Fruit fly (Drosophila melanogaster) whole organism, embryonic: ENCODE data around the gene Etfb.

Source experiments
- CG10147 ChIP-seq: fragments of 200-800 bp; sonication (Bioruptor generic); optimal IDR thresholded peaks from 2 replicates; lab custom pipeline; 2019; ENCODE audit warnings: missing biosample characterization, mild to moderate bottlenecking, missing genetic modification characterization, moderate library complexity
- CG10565 ChIP-seq: fragments of 200-800 bp; sonication (Bioruptor generic); optimal IDR thresholded peaks from 3 replicates; lab custom pipeline; 2016; ENCODE audit warnings: missing biosample characterization, mild to moderate bottlenecking, missing genetic modification characterization
- CG10979 ChIP-seq: fragments of 200-800 bp; sonication (Bioruptor generic); optimal IDR thresholded peaks from 2 replicates; lab custom pipeline; 2018; ENCODE audit warnings: missing biosample characterization, mild to moderate bottlenecking, missing genetic modification characterization, moderate library complexity
- CG11398 ChIP-seq: fragments of 200-800 bp; sonication (Bioruptor generic); optimal IDR thresholded peaks from 2 replicates; lab custom pipeline; 2016; ENCODE audit warnings: missing biosample characterization, missing genetic modification characterization
- CG11504 ChIP-seq: fragments of 200-800 bp; sonication (Bioruptor generic); optimal IDR thresholded peaks from 3 replicates; lab custom pipeline; 2019; ENCODE audit warnings: missing biosample characterization, mild to moderate bottlenecking, missing genetic modification characterization, moderate library complexity
- CG12071 ChIP-seq: fragments of 200-800 bp; sonication (Bioruptor generic); optimal IDR thresholded peaks from 3 replicates; lab custom pipeline; 2018; ENCODE audit warnings: missing biosample characterization, mild to moderate bottlenecking, missing genetic modification characterization
- CG12744 ChIP-seq: fragments of 200-800 bp; sonication (Bioruptor generic); optimal IDR thresholded peaks from 2 replicates; lab custom pipeline; 2016; ENCODE audit warnings: missing biosample characterization, missing genetic modification characterization
- CG13624 ChIP-seq: fragments of 200-800 bp; sonication (Bioruptor generic); optimal IDR thresholded peaks from 2 replicates; lab custom pipeline; 2016; ENCODE audit warnings: missing biosample characterization, missing genetic modification characterization
- CG14860 ChIP-seq: fragments of 200-800 bp; sonication (Bioruptor generic); IDR thresholded peaks from 3 replicates; pipeline ENCODE4 v1.3.6; 2022; ENCODE audit warnings: missing biosample characterization, missing genetic modification characterization; ENCODE audit not compliant: partially characterized antibody
- CG15514 ChIP-seq: fragments of 200-800 bp; sonication (Bioruptor generic); optimal IDR thresholded peaks from 3 replicates; lab custom pipeline; 2017; ENCODE audit warnings: missing biosample characterization, missing genetic modification characterization, mild to moderate bottlenecking, moderate library complexity, missing genetic modification reagents
- CG16813 ChIP-seq: fragments of 200-800 bp; sonication (Bioruptor generic); IDR thresholded peaks from 3 replicates; pipeline ENCODE4 v1.3.6; 2022; ENCODE audit warnings: missing biosample characterization, missing genetic modification characterization; ENCODE audit not compliant: partially characterized antibody
- CG1792 ChIP-seq: fragments of 200-800 bp; sonication (Bioruptor generic); optimal IDR thresholded peaks from 2 replicates; lab custom pipeline; 2016; ENCODE audit warnings: missing biosample characterization, missing genetic modification characterization
- CG18262 ChIP-seq: fragments of 200-800 bp; optimal IDR thresholded peaks from 3 replicates; lab custom pipeline; 2019; ENCODE audit warnings: missing biosample characterization, mild to moderate bottlenecking, missing genetic modification characterization, moderate library complexity
- CG2116 ChIP-seq: fragments of 200-800 bp; sonication (Bioruptor generic); optimal IDR thresholded peaks from 3 replicates; lab custom pipeline; 2018; ENCODE audit warnings: missing biosample characterization, mild to moderate bottlenecking, missing genetic modification characterization
- CG2199 ChIP-seq: fragments of 200-800 bp; sonication (Bioruptor generic); IDR thresholded peaks from 3 replicates; pipeline ENCODE4 v1.3.6; 2022; ENCODE audit warnings: missing biosample characterization, missing genetic modification characterization
- CG30403 ChIP-seq: fragments of 200-800 bp; sonication (Bioruptor generic); optimal IDR thresholded peaks from 3 replicates; lab custom pipeline; 2016; ENCODE audit warnings: missing biosample characterization, missing genetic modification characterization
- CG33557 ChIP-seq: fragments of 200-800 bp; sonication (Bioruptor generic); optimal IDR thresholded peaks from 2 replicates; lab custom pipeline; 2019; ENCODE audit warnings: missing biosample characterization, mild to moderate bottlenecking, missing genetic modification characterization, moderate library complexity
- CG5953 ChIP-seq: fragments of 200-800 bp; sonication (Bioruptor generic); IDR thresholded peaks from 2 replicates; pipeline ENCODE4 v1.3.6; 2022; ENCODE audit warnings: missing biosample characterization, missing genetic modification characterization
- CrebB ChIP-seq: fragments of 200-800 bp; sonication (Bioruptor generic); optimal IDR thresholded peaks from 3 replicates; lab custom pipeline; 2018; ENCODE audit warnings: missing biosample characterization, mild to moderate bottlenecking, missing genetic modification characterization
- GATAe ChIP-seq: fragments of 200-800 bp; sonication (Bioruptor generic); conservative IDR thresholded peaks from 2 replicates; pipeline ENCODE4 v1.3.6; 2022; ENCODE audit warnings: missing biosample characterization, missing genetic modification characterization
- HmgZ ChIP-seq: fragments of 200-800 bp; sonication (Bioruptor generic); optimal IDR thresholded peaks from 2 replicates; lab custom pipeline; 2018; ENCODE audit warnings: missing biosample characterization, mild to moderate bottlenecking, missing genetic modification characterization
- MTF-1 ChIP-seq: fragments of 200-800 bp; sonication (Bioruptor generic); optimal IDR thresholded peaks from 2 replicates; lab custom pipeline; 2018; ENCODE audit warnings: missing biosample characterization, mild to moderate bottlenecking, missing genetic modification characterization, borderline replicate concordance
- NC2α ChIP-seq: fragments of 200-800 bp; sonication (Bioruptor generic); optimal IDR thresholded peaks from 2 replicates; lab custom pipeline; 2016; ENCODE audit warnings: missing biosample characterization, missing genetic modification characterization
- Neu2 ChIP-seq: fragments of 200-800 bp; sonication (Bioruptor generic); optimal IDR thresholded peaks from 3 replicates; lab custom pipeline; 2016; ENCODE audit warnings: missing biosample characterization, missing genetic modification characterization, borderline replicate concordance
- PHDP ChIP-seq: fragments of 200-800 bp; sonication (Bioruptor generic); optimal IDR thresholded peaks from 3 replicates; lab custom pipeline; 2018; ENCODE audit warnings: missing biosample characterization, mild to moderate bottlenecking, missing genetic modification characterization, moderate library complexity
- Side ChIP-seq: fragments of 200-800 bp; sonication (Bioruptor generic); optimal IDR thresholded peaks from 2 replicates; lab custom pipeline; 2016; ENCODE audit warnings: missing biosample characterization, missing genetic modification characterization
- Stat92E ChIP-seq, 3 experiments: fragments of >200 bp in 2 of 3; fragments of 200-800 bp in 1 of 3; sonication (Bioruptor generic) in 1 of 3; optimal IDR thresholded peaks; 2 replicates each; lab custom pipeline; 2017 to 2019; ENCODE audit warnings: missing biosample characterization in 3 of 3, missing genetic modification characterization in 3 of 3, mild to moderate bottlenecking in 1 of 3, moderate library complexity in 1 of 3
- amos ChIP-seq: fragments of 200-800 bp; sonication (Bioruptor generic); IDR thresholded peaks from 2 replicates; pipeline ENCODE4 v1.3.6; 2022; ENCODE audit warnings: missing biosample characterization, missing genetic modification characterization; ENCODE audit not compliant: partially characterized antibody
- ase ChIP-seq: fragments of 200-800 bp; sonication (Bioruptor generic); IDR thresholded peaks from 3 replicates; pipeline ENCODE4 v1.3.6; 2022; ENCODE audit warnings: missing biosample characterization, missing genetic modification characterization
- ato ChIP-seq: fragments of 200-800 bp; sonication (Bioruptor generic); IDR thresholded peaks from 2 replicates; pipeline ENCODE4 v1.3.6; 2022; ENCODE audit warnings: missing biosample characterization, missing genetic modification characterization; ENCODE audit not compliant: partially characterized antibody
- bigmax ChIP-seq: fragments of 200-800 bp; sonication (Bioruptor generic); optimal IDR thresholded peaks from 2 replicates; lab custom pipeline; 2018; ENCODE audit warnings: missing biosample characterization, mild to moderate bottlenecking, missing genetic modification characterization
- bsh ChIP-seq, 2 experiments: fragments of 200-800 bp; sonication (Bioruptor generic); optimal IDR thresholded peaks; 2 replicates each; lab custom pipeline; 2017 to 2018; ENCODE audit warnings: mild to moderate bottlenecking in 2 of 2, missing biosample characterization in 2 of 2, missing genetic modification characterization in 2 of 2, moderate library complexity in 1 of 2
- cad ChIP-seq: fragments of >200 bp; optimal IDR thresholded peaks from 2 replicates; lab custom pipeline; 2017; ENCODE audit warnings: missing biosample characterization, missing genetic modification characterization
- cato ChIP-seq: fragments of 200-800 bp; sonication (Bioruptor generic); optimal IDR thresholded peaks from 2 replicates; lab custom pipeline; 2016; ENCODE audit warnings: missing biosample characterization, missing genetic modification characterization, borderline replicate concordance
- croc ChIP-seq: fragments of 200-800 bp; sonication (Bioruptor generic); conservative IDR thresholded peaks from 3 replicates; pipeline ENCODE4 v1.3.6; 2022; ENCODE audit warnings: missing biosample characterization, missing genetic modification characterization
- da ChIP-seq: fragments of 200-800 bp; sonication (Bioruptor generic); optimal IDR thresholded peaks from 2 replicates; lab custom pipeline; 2016; ENCODE audit warnings: missing biosample characterization, missing genetic modification characterization
- dimm ChIP-seq: fragments of 200-800 bp; sonication (Bioruptor generic); IDR thresholded peaks from 2 replicates; pipeline ENCODE4 v1.3.6; 2022; ENCODE audit warnings: missing biosample characterization, missing genetic modification characterization
- gsb-n ChIP-seq: fragments of 200-800 bp; sonication (Bioruptor generic); optimal IDR thresholded peaks from 3 replicates; lab custom pipeline; 2018; ENCODE audit warnings: missing biosample characterization, mild to moderate bottlenecking, missing genetic modification characterization
- hkb ChIP-seq, 2 experiments: fragments of 200-800 bp in 1 of 2; fragments of >200 bp in 1 of 2; sonication (Bioruptor generic) in 1 of 2; IDR thresholded peaks in 1 of 2; optimal IDR thresholded peaks in 1 of 2; 2 replicates each; pipeline versions ENCODE4 v1.3.6 to Lab custom; 2017 to 2022; ENCODE audit warnings: missing biosample characterization in 1 of 2, missing genetic modification characterization in 1 of 2
- nerfin-1 ChIP-seq: fragments of 200-800 bp; sonication (Bioruptor generic); optimal IDR thresholded peaks from 3 replicates; lab custom pipeline; 2019; ENCODE audit warnings: missing biosample characterization, mild to moderate bottlenecking, missing genetic modification characterization, moderate library complexity
- pita ChIP-seq: fragments of 200-800 bp; sonication (Bioruptor generic); optimal IDR thresholded peaks from 2 replicates; lab custom pipeline; 2017; ENCODE audit warnings: missing biosample characterization, mild to moderate bottlenecking, missing genetic modification characterization
- run ChIP-seq: fragments of 200-800 bp; sonication (Bioruptor generic); optimal IDR thresholded peaks from 3 replicates; lab custom pipeline; 2018; ENCODE audit warnings: missing biosample characterization, mild to moderate bottlenecking, missing genetic modification characterization
- tin ChIP-seq: fragments of 200-800 bp; sonication (Bioruptor generic); optimal IDR thresholded peaks from 3 replicates; lab custom pipeline; 2016; ENCODE audit warnings: missing biosample characterization, missing genetic modification characterization
- tio ChIP-seq: fragments of 200-800 bp; sonication (Bioruptor generic); optimal IDR thresholded peaks from 2 replicates; lab custom pipeline; 2017; ENCODE audit warnings: missing biosample characterization, missing genetic modification characterization, inconsistent platforms
- tna ChIP-seq: fragments of 200-800 bp; sonication (Bioruptor generic); IDR thresholded peaks from 2 replicates; pipeline ENCODE4 v1.3.6; 2022; ENCODE audit warnings: missing biosample characterization, missing genetic modification characterization; ENCODE audit not compliant: partially characterized antibody
- twi ChIP-seq: fragments of 200-800 bp; optimal IDR thresholded peaks from 2 replicates; lab custom pipeline; 2019; ENCODE audit warnings: missing biosample characterization, mild to moderate bottlenecking, missing genetic modification characterization, moderate library complexity
- unc-4 ChIP-seq: fragments of 200-800 bp; sonication (Bioruptor generic); IDR thresholded peaks from 2 replicates; pipeline ENCODE4 v1.3.6; 2022; ENCODE audit warnings: missing biosample characterization, missing genetic modification characterization; ENCODE audit not compliant: partially characterized antibody
- vvl ChIP-seq: fragments of 200-800 bp; sonication (Bioruptor generic); IDR thresholded peaks from 2 replicates; pipeline ENCODE4 v1.3.6; 2022; ENCODE audit warnings: missing biosample characterization, missing genetic modification characterization
- zen2 ChIP-seq: fragments of 200-800 bp; sonication (Bioruptor generic); IDR thresholded peaks from 3 replicates; pipeline ENCODE4 v1.3.6; 2022; ENCODE audit warnings: missing biosample characterization, missing genetic modification characterization; ENCODE audit not compliant: partially characterized antibody

Gene Etfb

dm6 chr3R:29757226-29757625, 45.5 kb downstream of the Etfb start (continued):
- TF ChIP-seq bsh (GFP tag; optimal IDR thresholded peaks at IDR 0.05; lab: Kevin White, UChicago) = peak in 1 of 2 experiments; percentile 6
- no peak for TF ChIP-seq unc-4 (GFP tag; lab: Robert Waterston, UW)
- TF ChIP-seq CG18262 = no peak
- TF ChIP-seq cad (GFP tag; lab: Kevin White, UChicago) = no peak
- TF ChIP-seq CG11398 (GFP tag; lab: Kevin White, UChicago) = no peak
- peak; percentile 32 for TF ChIP-seq MTF-1 (GFP tag; lab: Kevin White, UChicago)
- no peak for TF ChIP-seq run (tag; lab: Kevin White, UChicago)
- TF ChIP-seq ase = no peak
- no peak for TF ChIP-seq CG10565
- TF ChIP-seq gsb-n = no peak
- TF ChIP-seq CG2116 (GFP tag; lab: Kevin White, UChicago) = no peak
- no peak for TF ChIP-seq Side (GFP tag; lab: Kevin White, UChicago)
- TF ChIP-seq CG14860 (GFP tag; lab: Robert Waterston, UW) = no peak
- TF ChIP-seq CrebB = no peak
- no peak for TF ChIP-seq NC2α (GFP tag; lab: Kevin White, UChicago)
- TF ChIP-seq dimm (GFP tag; lab: Robert Waterston, UW) = no peak
- no peak for TF ChIP-seq ato (GFP tag; lab: Robert Waterston, UW)
- TF ChIP-seq CG13624 (GFP tag; lab: Kevin White, UChicago) = no peak
- TF ChIP-seq CG12744 (GFP tag; lab: Kevin White, UChicago) = no peak
- no peak for TF ChIP-seq HmgZ
- no peak for TF ChIP-seq tna (GFP tag; lab: Robert Waterston, UW)
- no peak for TF ChIP-seq Stat92E (GFP tag; optimal IDR thresholded peaks at IDR 0.05; lab: Kevin White, UChicago)
- no peak for TF ChIP-seq zen2
- no peak for TF ChIP-seq da (GFP tag; lab: Kevin White, UChicago)
- TF ChIP-seq CG5953 (GFP tag; lab: Robert Waterston, UW) = peak; percentile 60; the same call in 1 of the 2 replicates
- TF ChIP-seq CG16813 = no peak
- no peak for TF ChIP-seq CG30403 (GFP tag; lab: Kevin White, UChicago)
- TF ChIP-seq CG2199 (GFP tag; lab: Robert Waterston, UW) = no peak
- TF ChIP-seq CG10147 (GFP tag; lab: Kevin White, UChicago) = no peak
- TF ChIP-seq PHDP (tag; lab: Kevin White, UChicago) = peak; percentile 25
- no peak for TF ChIP-seq GATAe (GFP tag; lab: Robert Waterston, UW)
- TF ChIP-seq Neu2 = no peak
- TF ChIP-seq croc (GFP tag; lab: Robert Waterston, UW) = no peak
- TF ChIP-seq CG11504 (tag; lab: Kevin White, UChicago) = peak; percentile 27
- no peak for TF ChIP-seq pita (GFP tag; lab: Kevin White, UChicago)
- TF ChIP-seq CG33557 (GFP tag; lab: Kevin White, UChicago) = no peak
- peak; percentile 71 for TF ChIP-seq CG12071
- TF ChIP-seq tin (GFP tag; lab: Kevin White, UChicago) = no peak
- TF ChIP-seq twi (tag; lab: Kevin White, UChicago) = no peak
- peak; percentile 68 for TF ChIP-seq CG1792 (GFP tag; lab: Kevin White, UChicago)
- TF ChIP-seq tio (GFP tag; lab: Kevin White, UChicago) = no peak
- TF ChIP-seq cato (GFP tag; lab: Kevin White, UChicago) = no peak
- no peak for TF ChIP-seq nerfin-1
- TF ChIP-seq vvl (GFP tag; lab: Robert Waterston, UW) = peak; percentile 11; the same call in 1 of the 2 replicates
- TF ChIP-seq CG10979 (tag; lab: Kevin White, UChicago) = no peak
- TF ChIP-seq hkb (optimal IDR thresholded peaks at IDR 0.05; lab: Kevin White, UChicago) = no peak
- 0 out of 2 replicates have a peak, but pooled peaks have one; percentile 31 for TF ChIP-seq hkb (GFP tag; IDR thresholded peaks at IDR 0.05; lab: Robert Waterston, UW)
- no peak for TF ChIP-seq amos
- TF ChIP-seq CG15514 = no peak
- TF ChIP-seq bigmax (GFP tag; lab: Kevin White, UChicago) = no peak
